Fruit fly (Drosophila melanogaster) whole organism: ENCODE data around the gene sima.

Source experiments
- CG8478 ChIP-seq: fragments of >200 bp; optimal IDR thresholded peaks from 2 replicates; lab custom pipeline; 2018; ENCODE audit warnings: inconsistent platforms
- EcR ChIP-seq, 2 experiments: fragments of >200 bp; optimal IDR thresholded peaks; 2 replicates each; lab custom pipeline; 2017; ENCODE audit warnings: missing biosample characterization in 2 of 2, missing genetic modification characterization in 2 of 2, missing genetic modification reagents in 2 of 2
- pan ChIP-seq: fragments of >200 bp; optimal IDR thresholded peaks from 2 replicates; lab custom pipeline; 2017

dm6 chr3R:30061154-30061482, 3.0 kb downstream of the sima start:
- TF ChIP-seq CG8478 (lab: Kevin White, UChicago) (no peak), pan (lab: Kevin White, UChicago) (no peak), EcR (GFP tag; optimal IDR thresholded peaks at IDR 0.05; lab: Kevin White, UChicago) (no peak)
